Worm (Caenorhabditis elegans) whole organism, young adult: ENCODE data around the gene ugt-59.

Experiments
- madf-3 ChIP-seq: fragments of 200-800 bp; sonication (Bioruptor generic); IDR thresholded peaks from 2 replicates; pipeline ENCODE4 v1.3.6; 2022; ENCODE audit warnings: missing genetic modification reagents, missing genetic modification characterization, missing compliant biosample characterization
- rcor-1 ChIP-seq: fragments of 200-800 bp; sonication (Bioruptor generic); IDR thresholded peaks from 2 replicates; pipeline ENCODE4 v1.3.6; 2022; ENCODE audit warnings: missing genetic modification reagents, missing genetic modification characterization, missing compliant biosample characterization
- unc-62 ChIP-seq: fragments of 150-350 bp; optimal IDR thresholded peaks from 2 replicates; lab custom pipeline; 2014; ENCODE audit warnings: missing biosample characterization, missing genetic modification reagents, missing genetic modification characterization

DNA sequence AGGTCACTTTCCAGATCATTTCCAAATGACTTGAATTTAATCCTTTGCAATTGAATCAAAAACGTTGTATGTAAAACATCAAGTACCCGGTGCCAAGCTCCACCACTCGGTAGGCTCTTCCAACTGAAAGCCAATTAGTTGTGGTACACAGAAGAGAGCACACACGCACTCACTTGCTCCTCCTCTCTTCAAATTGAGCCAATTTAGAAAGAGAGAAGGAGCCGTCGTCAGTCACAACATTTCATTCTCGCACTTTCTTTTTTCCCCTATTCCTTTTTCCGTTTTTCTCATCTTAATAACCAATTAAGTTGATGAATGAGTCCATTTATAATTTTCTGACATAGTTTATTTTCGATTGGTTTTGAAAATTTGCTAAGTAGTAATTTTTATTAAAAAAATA lies 37.8 kb downstream of the ugt-59 start:
- no peak for TF ChIP-seq rcor-1
- no peak for TF ChIP-seq madf-3 (GFP tag; lab: Robert Waterston, UW)
- TF ChIP-seq unc-62 (GFP tag; lab: Kevin White, UChicago): no peak
